Worm (Caenorhabditis elegans): ENCODE data around the gene clik-1.

ce11 chrV:6783044-6783625 is 14.6 kb upstream of the clik-1 start:
- TF ChIP-seq unc-55 (GFP tag; optimal IDR thresholded peaks at IDR 0.05): no peak
- no peak for TF ChIP-seq crh-2 (tag; optimal IDR thresholded peaks at IDR 0.05)
- TF ChIP-seq R02D3.7 (tag; optimal IDR thresholded peaks at IDR 0.05): no peak
- no peak for TF ChIP-seq ztf-4 (tag; optimal IDR thresholded peaks at IDR 0.05)
- TF ChIP-seq zag-1 (tag; optimal IDR thresholded peaks at IDR 0.05): no peak
- no peak for TF ChIP-seq snpc-4 (tag; optimal IDR thresholded peaks at IDR 0.05)

Measured in whole organism, L2 larva.